Worm (Caenorhabditis elegans) whole organism, late embryonic: ENCODE data around the gene Y38E10A.8.

Experiments used
- C08G9.2 ChIP-seq: sonication (generic microtip); optimal IDR thresholded peaks from 2 replicates; lab custom pipeline; 2016; ENCODE audit warnings: mild to moderate bottlenecking, missing genetic modification characterization, moderate library complexity, missing compliant biosample characterization
- C38D4.7 ChIP-seq: fragments of 200-800 bp; sonication (Bioruptor generic); optimal IDR thresholded peaks from 2 replicates; lab custom pipeline; 2018; ENCODE audit warnings: mild to moderate bottlenecking, missing genetic modification characterization, moderate library complexity, missing compliant biosample characterization
- F13H6.1 ChIP-seq: sonication (generic microtip); optimal IDR thresholded peaks from 2 replicates; lab custom pipeline; 2016; ENCODE audit warnings: missing genetic modification characterization, missing compliant biosample characterization
- K02D7.2 ChIP-seq: sonication (generic microtip); optimal IDR thresholded peaks from 2 replicates; lab custom pipeline; 2017; ENCODE audit warnings: mild to moderate bottlenecking, missing genetic modification characterization, missing compliant biosample characterization
- K09A11.1 ChIP-seq: sonication (generic microtip); optimal IDR thresholded peaks from 2 replicates; lab custom pipeline; 2017; ENCODE audit warnings: antibody characterized with exemption, mild to moderate bottlenecking, missing genetic modification characterization, missing compliant biosample characterization; ENCODE audit not compliant: insufficient read depth
- T23F11.4 ChIP-seq: fragments of 200-800 bp; sonication (Bioruptor generic); optimal IDR thresholded peaks from 2 replicates; lab custom pipeline; 2018; ENCODE audit warnings: mild to moderate bottlenecking, missing genetic modification characterization, missing compliant biosample characterization
- Y22D7AL.16 ChIP-seq: sonication (generic microtip); optimal IDR thresholded peaks from 2 replicates; lab custom pipeline; 2016; ENCODE audit warnings: missing genetic modification characterization, missing compliant biosample characterization
- ceh-18 ChIP-seq: sonication (generic microtip); optimal IDR thresholded peaks from 2 replicates; lab custom pipeline; 2016; ENCODE audit warnings: missing genetic modification characterization, missing compliant biosample characterization
- ceh-2 ChIP-seq: sonication (generic microtip); optimal IDR thresholded peaks from 2 replicates; lab custom pipeline; 2016; ENCODE audit warnings: missing genotype, missing genetic modification characterization, missing compliant biosample characterization
- ceh-22 ChIP-seq: sonication (generic microtip); optimal IDR thresholded peaks from 2 replicates; lab custom pipeline; 2017; ENCODE audit warnings: missing biosample characterization, missing genetic modification characterization
- ceh-31 ChIP-seq: sonication (generic microtip); optimal IDR thresholded peaks from 2 replicates; lab custom pipeline; 2016; ENCODE audit warnings: missing genetic modification characterization, missing compliant biosample characterization
- ceh-34 ChIP-seq: sonication (generic microtip); optimal IDR thresholded peaks from 2 replicates; lab custom pipeline; 2016; ENCODE audit warnings: mild to moderate bottlenecking, missing genetic modification characterization, missing compliant biosample characterization
- ceh-48 ChIP-seq: sonication (generic microtip); optimal IDR thresholded peaks from 2 replicates; lab custom pipeline; 2016; ENCODE audit warnings: missing genetic modification characterization, inconsistent platforms, missing compliant biosample characterization
- ceh-6 ChIP-seq: fragments of 200-800 bp; sonication (Bioruptor generic); optimal IDR thresholded peaks from 2 replicates; lab custom pipeline; 2018; ENCODE audit warnings: mild to moderate bottlenecking, missing genetic modification characterization, missing compliant biosample characterization
- dmd-4 ChIP-seq: sonication (generic microtip); optimal IDR thresholded peaks from 2 replicates; lab custom pipeline; 2016; ENCODE audit warnings: borderline replicate concordance, missing genetic modification characterization, missing compliant biosample characterization
- elt-4 ChIP-seq: sonication (generic microtip); optimal IDR thresholded peaks from 2 replicates; lab custom pipeline; 2016; ENCODE audit warnings: missing genetic modification characterization, missing compliant biosample characterization
- fax-1 ChIP-seq: sonication (generic microtip); optimal IDR thresholded peaks from 2 replicates; lab custom pipeline; 2016; ENCODE audit warnings: missing genotype, missing genetic modification characterization, missing compliant biosample characterization
- hlh-13 ChIP-seq: fragments of 200-800 bp; sonication (Bioruptor generic); optimal IDR thresholded peaks from 2 replicates; lab custom pipeline; 2018; ENCODE audit warnings: mild to moderate bottlenecking, missing genetic modification characterization, missing compliant biosample characterization
- hlh-15 ChIP-seq: sonication (generic microtip); optimal IDR thresholded peaks from 2 replicates; lab custom pipeline; 2016; ENCODE audit warnings: missing genetic modification characterization, missing compliant biosample characterization
- hlh-30 ChIP-seq: sonication (generic microtip); optimal IDR thresholded peaks from 2 replicates; lab custom pipeline; 2017; ENCODE audit warnings: antibody characterized with exemption, missing genetic modification characterization, missing compliant biosample characterization; ENCODE audit not compliant: insufficient read depth
- hlh-8 ChIP-seq: sonication (generic microtip); optimal IDR thresholded peaks from 2 replicates; lab custom pipeline; 2016; ENCODE audit warnings: missing genotype, missing genetic modification characterization, missing compliant biosample characterization
- lim-6 ChIP-seq: sonication (generic microtip); optimal IDR thresholded peaks from 2 replicates; lab custom pipeline; 2016; ENCODE audit warnings: missing genetic modification characterization, missing compliant biosample characterization
- lin-11 ChIP-seq: fragments of 200-800 bp; sonication (Bioruptor generic); optimal IDR thresholded peaks from 2 replicates; lab custom pipeline; 2018; ENCODE audit warnings: mild to moderate bottlenecking, missing genetic modification characterization, missing compliant biosample characterization
- madf-2 ChIP-seq: sonication (generic microtip); optimal IDR thresholded peaks from 2 replicates; lab custom pipeline; 2017; ENCODE audit warnings: missing genetic modification characterization, missing compliant biosample characterization
- npax-4 ChIP-seq: sonication (generic microtip); optimal IDR thresholded peaks from 2 replicates; lab custom pipeline; 2016; ENCODE audit warnings: missing genetic modification characterization, missing compliant biosample characterization
- pat-9 ChIP-seq: fragments of 200-800 bp; sonication (Bioruptor generic); optimal IDR thresholded peaks from 2 replicates; lab custom pipeline; 2018; ENCODE audit warnings: mild to moderate bottlenecking, missing genetic modification characterization, moderate library complexity, missing compliant biosample characterization
- pha-2 ChIP-seq: sonication (generic microtip); optimal IDR thresholded peaks from 2 replicates; lab custom pipeline; 2017; ENCODE audit warnings: mild to moderate bottlenecking, missing genetic modification characterization, missing compliant biosample characterization
- pros-1 ChIP-seq: fragments of 150-350 bp; optimal IDR thresholded peaks from 2 replicates; lab custom pipeline; 2014; ENCODE audit warnings: missing biosample characterization, missing genetic modification reagents, missing genetic modification characterization
- sdc-2 ChIP-seq: sonication (generic microtip); optimal IDR thresholded peaks from 2 replicates; lab custom pipeline; 2016; ENCODE audit warnings: missing genotype, missing genetic modification characterization, missing compliant biosample characterization
- sox-2 ChIP-seq: fragments of 200-800 bp; sonication (Bioruptor generic); IDR thresholded peaks from 2 replicates; pipeline ENCODE4 v1.3.6; 2022; ENCODE audit warnings: missing genetic modification reagents, missing genetic modification characterization, missing compliant biosample characterization
- tbx-7 ChIP-seq: sonication (generic microtip); optimal IDR thresholded peaks from 2 replicates; lab custom pipeline; 2016; ENCODE audit warnings: missing genotype, missing genetic modification characterization, missing compliant biosample characterization
- ttx-3 ChIP-seq: sonication (generic microtip); optimal IDR thresholded peaks from 2 replicates; lab custom pipeline; 2016; ENCODE audit warnings: missing genetic modification reagents, missing genetic modification characterization, missing compliant biosample characterization
- unc-3 ChIP-seq, 2 experiments: fragments of 200-800 bp in 1 of 2; sonication (Bioruptor generic) in 1 of 2; sonication (generic microtip) in 1 of 2; conservative IDR thresholded peaks in 1 of 2; optimal IDR thresholded peaks in 1 of 2; 2 replicates each; pipeline versions ENCODE4 v1.3.6 to Lab custom; 2016 to 2022; ENCODE audit warnings: missing compliant biosample characterization in 2 of 2, missing genetic modification characterization in 2 of 2, missing genetic modification reagents in 1 of 2
- unc-55 ChIP-seq: sonication (generic microtip); optimal IDR thresholded peaks from 2 replicates; lab custom pipeline; 2017; ENCODE audit warnings: missing biosample characterization, missing genetic modification reagents, missing genetic modification characterization
- zip-5 ChIP-seq: sonication (generic microtip); optimal IDR thresholded peaks from 2 replicates; lab custom pipeline; 2016; ENCODE audit warnings: missing genetic modification characterization, missing compliant biosample characterization
- ztf-16 ChIP-seq: sonication (generic microtip); optimal IDR thresholded peaks from 2 replicates; lab custom pipeline; 2017; ENCODE audit warnings: missing genetic modification characterization, missing compliant biosample characterization

The Y38E10A.8 gene

DNA sequence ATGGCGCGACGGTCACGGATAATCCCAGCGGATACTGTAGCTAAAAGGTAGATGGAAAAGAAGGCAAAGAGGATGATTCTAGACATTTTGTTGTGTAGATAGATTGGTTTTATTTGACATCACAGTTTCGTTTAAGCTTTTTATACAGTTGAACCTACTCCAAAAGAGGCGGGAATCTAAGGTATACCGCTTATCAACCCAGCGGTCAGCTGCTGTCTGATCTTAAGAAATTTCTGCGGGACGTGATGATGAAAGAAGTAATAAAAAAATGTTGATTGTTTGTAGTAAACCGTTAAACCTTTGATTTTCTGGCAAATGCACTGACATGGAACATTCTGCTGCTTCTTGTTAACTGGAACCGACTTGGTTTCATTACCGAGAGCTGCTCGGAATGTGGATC is 9.1 kb downstream of the Y38E10A.8 start, which contains the start of gene nspe-6:
Gene nspe-6, minus strand, starts transcription at position 101 of the 400 bp plus-strand sequence.
- TF ChIP-seq pha-2 (tag; lab: Kevin White, UChicago) = no peak
- TF ChIP-seq fax-1 = no peak
- no peak for TF ChIP-seq elt-4
- TF ChIP-seq K02D7.2 (tag; lab: Kevin White, UChicago) = no peak
- no peak for TF ChIP-seq hlh-8
- no peak for TF ChIP-seq ztf-16 (tag; lab: Kevin White, UChicago)
- no peak for TF ChIP-seq tbx-7
- TF ChIP-seq ttx-3 (tag; lab: Kevin White, UChicago) = no peak
- TF ChIP-seq hlh-13 (GFP tag; lab: Kevin White, UChicago) = no peak
- TF ChIP-seq unc-55 = no peak
- TF ChIP-seq C38D4.7 (GFP tag; lab: Kevin White, UChicago) = no peak
- TF ChIP-seq sdc-2 = no peak

ce11 chrII:12617586-12617985 is 10.6 kb downstream of the Y38E10A.8 start, which contains the start of gene nspe-3:
Gene nspe-3, plus strand, starts transcription at chrII:12617886.
- TF ChIP-seq lin-11 = no peak
- no peak for TF ChIP-seq pat-9 (tag; lab: Kevin White, UChicago)
- no peak for TF ChIP-seq T23F11.4 (GFP tag; lab: Kevin White, UChicago)
- no peak for TF ChIP-seq ttx-3 (tag; lab: Kevin White, UChicago)
- no peak for TF ChIP-seq dmd-4 (tag; lab: Kevin White, UChicago)
- no peak for TF ChIP-seq unc-3 (GFP tag; conservative IDR thresholded peaks at IDR 0.05; lab: Robert Waterston, UW)
- TF ChIP-seq unc-3 (tag; optimal IDR thresholded peaks at IDR 0.05; lab: Kevin White, UChicago) = no peak
- TF ChIP-seq Y22D7AL.16 = no peak

- TF ChIP-seq ceh-34 (tag; lab: Kevin White, UChicago) (no peak), madf-2 (tag; lab: Kevin White, UChicago) (no peak), K09A11.1 (tag; lab: Kevin White, UChicago) (no peak), hlh-13 (GFP tag; lab: Kevin White, UChicago) (no peak), Y22D7AL.16 (no peak), F13H6.1 (tag; lab: Kevin White, UChicago) (no peak), sdc-2 (no peak), hlh-15 (tag; lab: Kevin White, UChicago) (no peak), sox-2 (GFP tag; lab: Robert Waterston, UW) (no peak), T23F11.4 (GFP tag; lab: Kevin White, UChicago) (no peak), hlh-30 (tag; lab: Kevin White, UChicago) (no peak)
Measured at ce11 chrII:12619288-12619687, 12.3 kb downstream of the Y38E10A.8 start, which contains the start of gene nspe-2. Gene nspe-2, minus strand, starts transcription at chrII:12619388.

DNA sequence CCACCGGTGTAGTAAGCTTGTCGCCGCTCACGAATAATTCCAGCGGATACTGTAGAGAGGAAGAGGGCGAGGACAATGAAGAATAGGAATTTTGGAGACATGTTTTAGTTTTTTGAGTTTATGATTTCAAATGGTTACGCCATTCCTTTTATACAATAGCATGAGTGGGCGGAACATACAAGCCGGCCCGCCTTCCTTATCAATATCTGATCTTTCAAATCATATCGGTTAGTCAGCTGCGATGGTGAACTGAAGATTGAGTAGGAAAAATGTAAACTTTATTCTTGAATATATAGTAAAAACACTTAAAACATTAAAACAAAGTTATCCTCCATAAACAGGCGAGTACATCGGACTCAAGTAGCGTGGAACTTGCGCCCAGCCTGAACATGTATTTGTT is 13.8 kb downstream of the Y38E10A.8 start, which contains the start of gene nspe-1:
Gene nspe-1, minus strand, starts transcription at position 101 of the 400 bp plus-strand sequence.
- TF ChIP-seq K09A11.1 (tag; lab: Kevin White, UChicago) = no peak
- TF ChIP-seq ceh-48 (tag; lab: Kevin White, UChicago) = no peak
- TF ChIP-seq lim-6 (tag; lab: Kevin White, UChicago) = no peak
- TF ChIP-seq ceh-2 = no peak
- TF ChIP-seq pros-1 = no peak
- no peak for TF ChIP-seq ceh-18 (tag; lab: Kevin White, UChicago)
- no peak for TF ChIP-seq ceh-6 (GFP tag; lab: Kevin White, UChicago)
- TF ChIP-seq C38D4.7 (GFP tag; lab: Kevin White, UChicago) = no peak
- no peak for TF ChIP-seq hlh-30 (tag; lab: Kevin White, UChicago)
- TF ChIP-seq zip-5 (tag; lab: Kevin White, UChicago) = no peak
- TF ChIP-seq unc-55 = no peak
- no peak for TF ChIP-seq hlh-13 (GFP tag; lab: Kevin White, UChicago)
- TF ChIP-seq ceh-22 (tag; lab: Kevin White, UChicago) = no peak
- TF ChIP-seq npax-4 (tag; lab: Kevin White, UChicago) = no peak
- no peak for TF ChIP-seq C08G9.2 (tag; lab: Kevin White, UChicago)
- no peak for TF ChIP-seq ceh-31 (tag; lab: Kevin White, UChicago)
